Fruit fly (Drosophila melanogaster) whole organism: ENCODE results near the gene SMC3.

Experiments used
- CG8478 ChIP-seq: fragments of >200 bp; optimal IDR thresholded peaks from 2 replicates; lab custom pipeline; 2018; ENCODE audit warnings: inconsistent platforms
- Dll ChIP-seq: fragments of >200 bp; optimal IDR thresholded peaks from 2 replicates; lab custom pipeline; 2017
- EcR ChIP-seq, 2 experiments: fragments of >200 bp; optimal IDR thresholded peaks; 2 replicates each; lab custom pipeline; 2017; ENCODE audit warnings: missing biosample characterization in 2 of 2, missing genetic modification characterization in 2 of 2, missing genetic modification reagents in 2 of 2
- pan ChIP-seq: fragments of >200 bp; optimal IDR thresholded peaks from 2 replicates; lab custom pipeline; 2017
- psq ChIP-seq: fragments of >200 bp; optimal IDR thresholded peaks from 2 replicates; lab custom pipeline; 2017
- usp ChIP-seq: fragments of >200 bp; optimal IDR thresholded peaks from 2 replicates; lab custom pipeline; 2017; ENCODE audit warnings: missing biosample characterization, missing genetic modification characterization, mixed read lengths

The SMC3 gene

DNA sequence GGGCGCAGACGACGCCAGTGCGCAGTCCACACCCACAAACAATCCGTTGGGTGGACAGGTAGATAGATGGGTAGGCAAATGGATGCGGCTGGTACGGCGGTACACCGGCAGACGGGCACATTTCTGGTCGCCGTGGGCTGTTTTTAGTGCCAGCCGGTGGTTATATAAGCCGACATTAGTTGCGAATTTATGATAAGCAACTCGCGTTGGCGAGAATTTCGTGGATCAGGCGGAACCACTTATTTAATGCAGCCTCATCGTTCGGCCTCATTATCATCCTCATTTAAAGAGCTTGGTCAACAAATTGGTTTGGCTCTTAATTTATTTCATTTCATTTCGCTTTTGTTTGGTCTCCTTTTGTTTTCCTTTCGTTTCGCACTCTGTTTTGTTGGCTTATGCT, 25.5 kb upstream of the SMC3 start:
- TF ChIP-seq EcR (GFP tag; optimal IDR thresholded peaks at IDR 0.05; lab: Kevin White, UChicago): no peak
- no peak for TF ChIP-seq psq
- no peak for TF ChIP-seq Dll (lab: Kevin White, UChicago)

DNA sequence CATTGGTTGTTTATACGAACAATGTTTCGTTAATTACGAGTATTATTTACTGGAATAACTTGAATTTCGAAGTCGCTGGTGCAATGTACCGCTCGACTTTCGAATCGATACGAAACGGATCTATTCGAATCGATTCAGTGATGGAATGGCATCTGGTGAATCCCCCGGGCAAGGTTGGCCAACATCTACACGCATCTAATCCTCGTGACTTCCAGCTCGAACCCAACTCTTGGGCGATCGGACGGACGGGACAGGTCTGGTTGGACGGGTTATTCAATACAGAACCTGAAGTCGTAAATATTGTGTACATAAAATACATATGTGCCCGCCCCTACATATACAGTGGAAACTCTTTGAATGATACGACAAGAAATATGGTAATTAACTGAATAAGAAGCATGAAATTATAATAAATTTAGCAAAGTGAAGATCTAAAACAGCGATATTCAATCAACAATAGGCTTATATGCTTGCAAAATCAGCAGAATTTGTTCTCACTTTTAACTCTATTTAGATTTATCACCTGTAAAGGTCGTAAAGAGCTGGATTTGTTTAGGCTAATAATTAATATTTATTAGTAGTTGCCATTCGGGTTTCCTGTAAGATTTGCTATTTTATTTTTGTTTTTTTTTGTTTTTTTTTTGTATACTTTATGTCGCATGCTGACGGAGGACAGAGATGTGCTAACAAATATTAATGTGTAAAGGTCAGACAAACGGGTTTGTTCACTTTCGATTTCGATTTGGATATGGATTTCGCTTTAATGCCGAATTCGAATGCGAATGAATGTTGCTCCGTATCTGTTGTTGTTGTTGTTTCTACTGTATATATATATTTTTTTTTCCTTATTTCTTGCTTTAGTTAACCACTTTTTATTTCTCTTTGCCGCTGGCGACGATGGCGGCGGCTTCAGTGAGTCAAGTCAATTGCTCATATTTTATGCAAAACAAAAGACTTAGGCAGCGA, 23.8 kb upstream of the SMC3 start:
- TF ChIP-seq CG8478 (lab: Kevin White, UChicago) (no peak), psq (no peak), Dll (lab: Kevin White, UChicago) (no peak), EcR (GFP tag; optimal IDR thresholded peaks at IDR 0.05; lab: Kevin White, UChicago) (no peak), pan (lab: Kevin White, UChicago) (no peak), usp (GFP tag; lab: Kevin White, UChicago) (no peak)

DNA sequence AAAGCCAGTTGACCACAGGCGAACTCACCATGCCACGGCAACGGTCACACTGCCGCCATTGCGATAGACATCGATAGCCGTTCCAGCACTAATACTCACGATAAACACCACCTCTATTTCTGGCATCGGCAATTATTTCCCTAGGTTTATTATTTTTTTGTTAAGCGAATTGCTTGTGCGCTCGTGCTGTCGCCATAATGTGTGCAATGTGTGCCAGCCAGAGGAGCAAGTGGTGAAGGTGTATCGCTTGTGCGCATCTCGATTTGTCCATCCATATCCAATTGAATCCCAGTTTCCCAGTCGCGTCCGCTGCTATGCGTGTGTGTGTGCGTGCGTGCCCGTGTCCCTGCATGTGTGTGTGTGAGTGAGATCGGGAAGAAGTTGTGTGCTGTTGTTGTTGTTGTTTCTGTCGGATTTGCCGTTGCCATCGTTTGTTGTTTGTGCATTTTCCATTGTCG, 17.4 kb upstream of the SMC3 start, which contains the start of gene mbt:
mbt (plus strand) TSS at position 85 of the 458 bp plus-strand sequence.
- TF ChIP-seq CG8478 (lab: Kevin White, UChicago): no peak
- no peak for TF ChIP-seq pan (lab: Kevin White, UChicago)
- TF ChIP-seq psq: no peak
- no peak for TF ChIP-seq EcR (GFP tag; optimal IDR thresholded peaks at IDR 0.05; lab: Kevin White, UChicago)

DNA sequence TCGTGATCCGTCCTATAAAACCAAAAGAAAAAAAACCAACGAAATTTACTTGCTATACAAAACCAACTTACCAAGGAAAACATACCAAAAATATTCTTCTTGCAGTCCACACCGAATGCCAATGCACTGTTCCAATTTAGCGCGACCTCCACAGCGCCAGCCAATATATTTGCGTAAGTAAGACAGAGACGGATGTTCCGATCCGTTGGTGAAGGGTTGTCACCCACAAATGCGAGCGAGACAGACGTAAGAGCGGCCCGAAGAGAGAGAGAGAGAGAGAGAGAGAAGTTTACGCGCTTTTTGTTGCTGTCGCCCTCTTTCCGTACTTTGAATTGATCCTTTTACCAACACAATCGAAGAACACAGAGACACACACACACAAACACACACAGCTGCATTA, 14.6 kb upstream of the SMC3 start:
- peak; percentile 70 for TF ChIP-seq CG8478 (lab: Kevin White, UChicago)
- TF ChIP-seq pan (lab: Kevin White, UChicago): no peak

DNA sequence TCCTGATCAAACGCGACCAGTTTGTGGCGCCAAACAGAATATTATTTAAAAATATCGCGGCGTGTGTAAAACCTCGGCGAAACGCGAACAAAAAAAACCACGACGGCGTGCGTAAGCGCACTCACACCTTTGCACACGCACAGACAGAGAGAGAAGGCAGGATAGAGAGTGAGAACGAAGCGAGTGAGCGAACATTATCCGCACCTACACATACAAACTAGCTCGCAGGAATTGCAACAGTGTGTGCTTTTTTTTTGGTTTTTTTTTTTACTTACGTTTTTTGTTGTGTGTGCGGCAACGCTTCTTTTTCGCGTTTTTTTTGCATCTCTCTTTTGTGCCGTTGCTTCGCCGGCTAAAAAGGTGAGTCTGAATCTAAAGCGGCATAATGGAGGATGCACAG, 6.5 kb upstream of the SMC3 start:
- no peak for TF ChIP-seq pan (lab: Kevin White, UChicago)
- peak; percentile 20 for TF ChIP-seq CG8478 (lab: Kevin White, UChicago)

DNA sequence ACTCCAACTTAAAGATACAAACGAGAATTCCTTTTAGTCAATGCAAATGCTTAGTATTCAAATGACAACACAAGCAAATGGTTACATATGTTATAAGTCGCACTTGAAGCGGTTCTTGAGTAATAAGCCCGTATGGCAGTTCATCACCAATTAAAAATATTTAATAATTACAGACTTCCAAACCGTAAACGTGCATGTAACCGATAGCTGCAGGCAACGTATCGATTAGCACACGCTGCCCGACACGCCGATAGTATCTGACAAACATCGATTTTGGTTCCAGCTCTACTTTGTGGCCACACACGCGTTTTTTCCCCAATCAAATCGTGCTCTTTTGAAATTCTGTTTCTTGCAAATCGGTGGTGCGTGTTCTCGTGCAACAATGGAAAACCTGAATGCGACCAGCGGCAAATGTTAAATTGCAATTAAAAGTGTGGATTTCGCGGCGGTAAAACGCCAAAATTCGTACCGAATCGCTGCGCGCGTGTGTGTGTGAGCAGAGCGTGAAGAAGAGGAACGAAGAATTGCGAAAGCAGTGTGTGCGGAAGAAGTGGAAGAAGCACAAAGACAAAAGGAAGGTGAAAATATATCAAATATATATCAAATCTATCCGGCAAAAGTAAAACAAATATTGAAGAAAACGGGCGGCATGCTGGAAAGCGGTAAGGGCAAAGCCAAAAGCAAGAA, 5.9 kb upstream of the SMC3 start, which contains the start of the genes CG9784 and Nup153:
CG9784 (minus strand) TSS at position 238 of the 687 bp plus-strand sequence.
Nup153 (plus strand) TSS at position 264 of the 687 bp plus-strand sequence.
- TF ChIP-seq psq: no peak
- no peak for TF ChIP-seq EcR (GFP tag; optimal IDR thresholded peaks at IDR 0.05; lab: Kevin White, UChicago)
- TF ChIP-seq Dll (lab: Kevin White, UChicago): no peak
- no peak for TF ChIP-seq usp (GFP tag; lab: Kevin White, UChicago)
- no peak for TF ChIP-seq pan (lab: Kevin White, UChicago)
- TF ChIP-seq CG8478 (lab: Kevin White, UChicago): no peak

DNA sequence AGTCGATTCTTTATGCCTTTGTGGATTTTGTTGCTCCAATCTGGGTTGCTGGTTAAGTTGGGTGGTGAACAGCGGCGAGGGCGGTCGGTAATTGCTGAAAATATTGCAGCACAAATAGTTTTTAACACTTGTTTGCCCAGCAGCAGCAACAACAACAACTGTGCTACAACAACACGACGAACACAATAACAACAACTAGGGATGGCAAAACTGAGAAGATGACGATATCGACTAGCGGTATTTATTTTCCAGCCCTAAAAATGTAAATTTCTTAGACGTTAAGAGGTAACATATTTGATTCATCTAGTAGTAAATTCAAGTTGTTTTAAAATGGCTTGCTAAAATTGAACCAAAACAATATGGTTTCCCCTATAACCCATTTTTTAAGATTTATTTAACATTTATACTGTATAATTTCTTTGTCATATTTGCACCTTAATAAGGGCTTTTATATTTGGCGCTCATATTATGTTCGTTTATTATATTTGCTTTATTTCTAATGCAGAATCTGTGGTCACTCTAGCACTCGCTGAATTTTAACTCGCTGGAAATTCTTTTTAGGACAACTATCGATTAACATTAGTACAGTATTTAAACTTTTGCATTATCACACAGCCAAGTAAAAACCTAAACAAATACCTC, 5.2 kb upstream of the SMC3 start:
- no peak for TF ChIP-seq EcR (GFP tag; optimal IDR thresholded peaks at IDR 0.05; lab: Kevin White, UChicago)
- no peak for TF ChIP-seq CG8478 (lab: Kevin White, UChicago)
- no peak for TF ChIP-seq psq
- TF ChIP-seq Dll (lab: Kevin White, UChicago): no peak
- no peak for TF ChIP-seq usp (GFP tag; lab: Kevin White, UChicago)
- no peak for TF ChIP-seq pan (lab: Kevin White, UChicago)

DNA sequence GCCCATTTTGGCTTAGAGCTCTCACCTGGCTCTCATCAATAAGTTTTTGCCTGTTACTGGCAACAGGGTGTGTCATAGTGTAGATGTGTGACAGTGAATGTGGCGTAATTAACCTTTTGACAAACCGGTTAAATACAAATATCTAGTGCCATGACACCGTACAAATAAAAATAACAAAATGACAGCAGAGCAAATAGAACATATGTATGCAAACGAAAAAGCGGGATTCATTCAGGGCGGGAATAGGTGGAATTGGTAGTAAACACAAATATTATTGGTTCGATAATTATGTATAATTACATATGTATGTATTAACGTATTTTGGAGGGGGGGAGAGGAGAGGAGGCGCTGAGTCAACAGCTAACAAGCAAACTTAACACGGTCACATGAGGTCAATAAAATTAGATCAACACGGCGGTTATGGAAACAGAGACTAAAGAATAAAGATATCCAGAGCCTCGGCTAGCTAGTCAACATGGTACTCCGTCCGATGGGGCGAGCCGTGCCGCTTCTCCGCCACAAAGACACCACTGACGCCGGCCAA, 3.1 kb upstream of the SMC3 start:
- no peak for TF ChIP-seq pan (lab: Kevin White, UChicago)
- TF ChIP-seq CG8478 (lab: Kevin White, UChicago): no peak
- TF ChIP-seq usp (GFP tag; lab: Kevin White, UChicago): no peak
- no peak for TF ChIP-seq EcR (GFP tag; optimal IDR thresholded peaks at IDR 0.05; lab: Kevin White, UChicago)
- no peak for TF ChIP-seq Dll (lab: Kevin White, UChicago)
- no peak for TF ChIP-seq psq

DNA sequence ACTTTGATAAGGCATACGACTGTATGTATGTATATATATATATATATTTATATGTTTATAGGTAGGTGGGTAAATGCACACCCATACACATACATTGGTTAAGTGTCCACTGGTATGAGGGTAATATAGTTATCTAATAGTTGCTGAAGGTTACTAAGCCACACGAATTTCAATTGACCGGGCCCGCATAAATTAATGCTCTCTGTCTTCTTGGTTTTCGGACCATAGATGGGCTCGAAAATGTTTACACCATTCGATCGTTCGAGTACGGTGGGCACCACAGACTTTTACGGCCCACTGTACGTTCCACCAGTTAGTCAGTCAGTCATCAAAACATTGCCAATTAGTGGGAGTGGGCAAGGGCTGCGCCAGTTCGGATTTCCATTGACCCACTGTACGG, 2.2 kb upstream of the SMC3 start:
- no peak for TF ChIP-seq usp (GFP tag; lab: Kevin White, UChicago)
- TF ChIP-seq pan (lab: Kevin White, UChicago): no peak
- no peak for TF ChIP-seq Dll (lab: Kevin White, UChicago)
- no peak for TF ChIP-seq EcR (GFP tag; optimal IDR thresholded peaks at IDR 0.05; lab: Kevin White, UChicago)
- TF ChIP-seq psq: no peak
- no peak for TF ChIP-seq CG8478 (lab: Kevin White, UChicago)

DNA sequence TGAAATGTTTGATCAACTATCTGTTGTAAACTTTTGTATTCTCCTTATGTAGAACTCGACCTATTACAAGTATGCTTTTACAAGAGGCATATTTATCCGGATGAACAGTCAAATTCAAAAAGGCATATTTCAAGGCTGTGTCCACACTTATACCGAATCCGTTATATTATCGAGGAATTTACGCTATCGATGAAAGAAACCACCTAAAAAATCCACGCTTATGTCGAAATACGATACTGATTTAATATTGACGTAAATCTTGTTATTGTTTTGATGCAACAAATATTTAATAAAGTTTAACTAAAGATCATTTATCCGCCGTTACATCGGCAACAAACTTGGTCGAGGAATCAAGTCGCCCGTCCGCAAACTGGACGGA, 5.6 kb downstream of the SMC3 start, which contains the start of gene CG13014:
CG13014 (plus strand) TSS at position 206 of the 379 bp plus-strand sequence.
- no peak for TF ChIP-seq usp (GFP tag; lab: Kevin White, UChicago)
- no peak for TF ChIP-seq psq
- TF ChIP-seq CG8478 (lab: Kevin White, UChicago): no peak
- TF ChIP-seq EcR (GFP tag; optimal IDR thresholded peaks at IDR 0.05; lab: Kevin White, UChicago): no peak
- no peak for TF ChIP-seq pan (lab: Kevin White, UChicago)
- TF ChIP-seq Dll (lab: Kevin White, UChicago): no peak

DNA sequence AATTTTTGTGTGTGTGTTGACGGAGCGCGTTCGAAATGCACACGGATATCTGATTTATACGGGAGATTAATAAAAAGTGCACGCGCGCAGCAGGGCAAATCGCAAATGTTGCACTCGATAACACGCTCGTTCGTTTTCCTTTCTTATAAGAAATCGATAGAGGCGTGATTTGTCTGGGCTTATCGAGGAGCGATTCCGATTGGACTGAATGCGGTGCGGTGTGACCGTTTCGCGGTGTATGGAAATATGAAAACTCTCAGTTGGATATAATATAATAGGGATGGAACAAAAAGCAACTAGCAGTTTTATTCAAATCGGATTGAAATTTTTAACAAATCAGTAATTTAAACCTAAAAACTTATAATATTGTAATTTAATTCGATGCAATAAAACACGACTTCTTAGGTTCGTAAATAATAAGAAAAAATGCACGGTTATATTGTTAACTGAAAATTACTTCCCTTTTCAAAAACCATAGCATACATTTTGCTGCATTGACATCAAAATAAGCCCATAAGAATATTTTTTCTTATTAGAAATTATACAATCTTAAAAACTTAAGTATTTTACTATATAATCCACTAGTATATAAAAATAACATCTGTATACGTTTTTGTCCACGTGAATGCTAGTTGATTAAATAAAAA, 6.1 kb downstream of the SMC3 start, which contains the start of gene CanA-14F:
CanA-14F (minus strand) TSS at position 152 of the 647 bp plus-strand sequence.
- TF ChIP-seq Dll (lab: Kevin White, UChicago): no peak
